Fruit fly (Drosophila melanogaster) whole organism, wandering third instar larva: ENCODE results near the gene Grip84.

Source experiments
- Abd-B ChIP-seq: fragments of >200 bp; optimal IDR thresholded peaks from 2 replicates; lab custom pipeline; 2017; ENCODE audit warnings: missing biosample characterization, missing genetic modification characterization
- OdsH ChIP-seq: fragments of 200-800 bp; sonication (Bioruptor generic); optimal IDR thresholded peaks from 2 replicates; lab custom pipeline; 2016; ENCODE audit warnings: missing biosample characterization, mild to moderate bottlenecking, missing genetic modification characterization
- psq ChIP-seq: fragments of 200-800 bp; sonication (Bioruptor generic); optimal IDR thresholded peaks from 3 replicates; lab custom pipeline; 2017; ENCODE audit warnings: missing biosample characterization, mild to moderate bottlenecking, missing genetic modification characterization, moderate library complexity
- rgr ChIP-seq: fragments of 200-800 bp; sonication (Bioruptor generic); optimal IDR thresholded peaks from 3 replicates; lab custom pipeline; 2016; ENCODE audit warnings: missing biosample characterization, mild to moderate bottlenecking, missing genetic modification characterization
- tai ChIP-seq: sonication (Bioruptor generic); optimal IDR thresholded peaks from 2 replicates; lab custom pipeline; 2016; ENCODE audit warnings: missing biosample characterization, missing genetic modification characterization
- usp ChIP-seq: fragments of >200 bp; optimal IDR thresholded peaks from 2 replicates; lab custom pipeline; 2017; ENCODE audit warnings: missing biosample characterization, missing genetic modification characterization

- no peak for TF ChIP-seq OdsH
- no peak for TF ChIP-seq tai (GFP tag; lab: Kevin White, UChicago)
- TF ChIP-seq rgr = no peak
- no peak for TF ChIP-seq Abd-B
- TF ChIP-seq psq (GFP tag; lab: Kevin White, UChicago) = no peak
- TF ChIP-seq usp (GFP tag; lab: Kevin White, UChicago) = no peak
Observed at dm6 chrX:19510204-19510603, 55.4 kb downstream of the Grip84 start.
